Fruit fly (Drosophila melanogaster): Measurements from ENCODE around the gene RpS6.

- no peak for TF ChIP-seq Med (GFP tag)
- no peak for TF ChIP-seq crol (GFP tag; IDR thresholded peaks at IDR 0.05)
- no peak for TF ChIP-seq CG18764 (GFP tag; optimal IDR thresholded peaks at IDR 0.05)
- TF ChIP-seq Dip2 (GFP tag; IDR thresholded peaks at IDR 0.05) = no peak
- TF ChIP-seq Spps (tag; optimal IDR thresholded peaks at IDR 0.05) = no peak
- TF ChIP-seq peb (GFP tag; IDR thresholded peaks at IDR 0.05) = no peak
- TF ChIP-seq CG12155 (GFP tag; optimal IDR thresholded peaks at IDR 0.05) = no peak
- no peak for TF ChIP-seq CG16779 (GFP tag; IDR thresholded peaks at IDR 0.05)
- no peak for TF ChIP-seq al (GFP tag; IDR thresholded peaks at IDR 0.05)
- no peak for TF ChIP-seq Trl (optimal IDR thresholded peaks at IDR 0.05)
- TF ChIP-seq Trl (GFP tag; optimal IDR thresholded peaks at IDR 0.05) = no peak
These were observed 43.1 kb upstream of the RpS6 start for dm6 chrX:7944151-7944713.

Data from whole organism, embryonic.